Fruit fly (Drosophila melanogaster) whole organism, prepupa: ENCODE results near the gene RanGAP.

Experiments
- CG15336 ChIP-seq: fragments of 200-800 bp; sonication (Bioruptor generic); IDR thresholded peaks from 2 replicates; pipeline ENCODE4 v1.3.6; 2022; ENCODE audit warnings: missing biosample characterization, missing genetic modification characterization
- CG16779 ChIP-seq: fragments of 200-800 bp; sonication (Bioruptor generic); optimal IDR thresholded peaks from 3 replicates; lab custom pipeline; 2017; ENCODE audit warnings: missing biosample characterization, mild to moderate bottlenecking, missing genetic modification characterization
- CG6276 ChIP-seq: fragments of 200-800 bp; sonication (Bioruptor generic); optimal IDR thresholded peaks from 2 replicates; lab custom pipeline; 2017; ENCODE audit warnings: missing biosample characterization, mild to moderate bottlenecking, missing genetic modification characterization
- Ets21C ChIP-seq: fragments of 200-800 bp; sonication (Bioruptor generic); optimal IDR thresholded peaks from 3 replicates; lab custom pipeline; 2016; ENCODE audit warnings: missing biosample characterization, missing genetic modification characterization
- Hr39 ChIP-seq: fragments of 200-800 bp; sonication (Bioruptor generic); optimal IDR thresholded peaks from 2 replicates; lab custom pipeline; 2016; ENCODE audit warnings: missing biosample characterization, missing genetic modification characterization
- OdsH ChIP-seq: fragments of 200-800 bp; sonication (Bioruptor generic); optimal IDR thresholded peaks from 3 replicates; lab custom pipeline; 2016; ENCODE audit warnings: missing biosample characterization, missing genetic modification characterization
- Sox102F ChIP-seq: fragments of 200-800 bp; sonication (Bioruptor generic); optimal IDR thresholded peaks from 2 replicates; lab custom pipeline; 2016; ENCODE audit warnings: missing biosample characterization, mild to moderate bottlenecking, missing genetic modification characterization
- achi ChIP-seq: fragments of 200-800 bp; sonication (Bioruptor generic); optimal IDR thresholded peaks from 3 replicates; lab custom pipeline; 2016; ENCODE audit warnings: missing biosample characterization, missing genetic modification characterization
- eg ChIP-seq: fragments of 200-800 bp; sonication (Bioruptor generic); IDR thresholded peaks from 3 replicates; pipeline ENCODE4 v1.3.6; 2022; ENCODE audit warnings: missing biosample characterization, missing genetic modification characterization
- fd59A ChIP-seq: fragments of 200-800 bp; sonication (Bioruptor generic); optimal IDR thresholded peaks from 2 replicates; lab custom pipeline; 2017; ENCODE audit warnings: missing biosample characterization, mild to moderate bottlenecking, missing genetic modification characterization, missing genetic modification reagents
- fkh ChIP-seq: fragments of 200-800 bp; sonication (Bioruptor generic); optimal IDR thresholded peaks from 3 replicates; lab custom pipeline; 2017; ENCODE audit warnings: missing biosample characterization, mild to moderate bottlenecking, missing genetic modification characterization, moderate library complexity

- TF ChIP-seq OdsH (GFP tag; lab: Kevin White, UChicago), result no peak
- no peak for TF ChIP-seq achi (GFP tag; lab: Kevin White, UChicago)
- TF ChIP-seq eg (GFP tag; lab: Robert Waterston, UW), result no peak
- TF ChIP-seq fd59A, result no peak
- no peak for TF ChIP-seq CG16779
- TF ChIP-seq Ets21C, result no peak
- no peak for TF ChIP-seq Hr39 (GFP tag; lab: Kevin White, UChicago)
- TF ChIP-seq fkh (GFP tag; lab: Kevin White, UChicago), result no peak
- TF ChIP-seq CG15336, result no peak
- no peak for TF ChIP-seq CG6276 (GFP tag; lab: Kevin White, UChicago)
- no peak for TF ChIP-seq Sox102F (GFP tag; lab: Kevin White, UChicago)
These were observed 16.3 kb downstream of the RanGAP start for dm6 chr2L:19457890-19458580.
